Worm (Caenorhabditis elegans) whole organism, L4 larva: Measurements from ENCODE around the gene selt-1.1.

ENCODE experiments used
- Y48G9A.11 ChIP-seq: fragments of 200-800 bp; sonication (Bioruptor generic); IDR thresholded peaks from 2 replicates; pipeline ENCODE4 v1.3.6; 2022; ENCODE audit warnings: missing genetic modification reagents, missing genetic modification characterization, missing compliant biosample characterization
- daf-16 ChIP-seq, 3 experiments: sonication (generic microtip); optimal IDR thresholded peaks; 2 replicates each; lab custom pipeline; 2016 to 2017; ENCODE audit warnings: missing genetic modification characterization in 3 of 3, missing genetic modification reagents in 3 of 3, mild to moderate bottlenecking in 2 of 3, missing compliant biosample characterization in 2 of 3, missing biosample characterization in 1 of 3, moderate library complexity in 1 of 3
- dmd-6 ChIP-seq: fragments of 200-800 bp; sonication (Bioruptor generic); IDR thresholded peaks from 2 replicates; pipeline ENCODE4 v1.3.6; 2022; ENCODE audit warnings: missing genetic modification reagents, missing genetic modification characterization, missing compliant biosample characterization
- duxl-1 ChIP-seq: sonication (generic microtip); optimal IDR thresholded peaks from 2 replicates; lab custom pipeline; 2016; ENCODE audit warnings: mild to moderate bottlenecking, missing genetic modification characterization, moderate library complexity, missing compliant biosample characterization; ENCODE audit not compliant: poor library complexity
- lin-1 ChIP-seq: fragments of 200-800 bp; sonication (Bioruptor generic); IDR thresholded peaks from 2 replicates; pipeline ENCODE4 v1.3.6; 2022; ENCODE audit warnings: missing genetic modification reagents, missing genetic modification characterization, missing compliant biosample characterization
- lin-15B ChIP-seq: fragments of 150-350 bp; sonication (generic microtip); optimal IDR thresholded peaks from 3 replicates; lab custom pipeline; 2014; ENCODE audit warnings: missing biosample characterization, missing genetic modification characterization
- nhr-25 ChIP-seq: sonication (generic microtip); optimal IDR thresholded peaks from 2 replicates; lab custom pipeline; 2017; ENCODE audit warnings: missing genetic modification characterization, mild to moderate bottlenecking, missing compliant biosample characterization, antibody characterized with exemption, moderate library complexity, borderline replicate concordance; ENCODE audit not compliant: insufficient read depth
- nhr-48 ChIP-seq: sonication (generic microtip); optimal IDR thresholded peaks from 2 replicates; lab custom pipeline; 2016; ENCODE audit warnings: mild to moderate bottlenecking, missing genetic modification characterization, missing compliant biosample characterization
- nhr-76 ChIP-seq: fragments of 150-350 bp; optimal IDR thresholded peaks from 2 replicates; lab custom pipeline; 2014; ENCODE audit warnings: missing biosample characterization, missing genetic modification characterization
- nhr-77 ChIP-seq: fragments of 150-350 bp; optimal IDR thresholded peaks from 2 replicates; lab custom pipeline; 2014; ENCODE audit warnings: missing biosample characterization, missing genetic modification characterization
- saeg-2 ChIP-seq: fragments of 200-800 bp; sonication (Bioruptor generic); IDR thresholded peaks from 2 replicates; pipeline ENCODE4 v1.3.6; 2022; ENCODE audit warnings: missing genetic modification reagents, missing genetic modification characterization, missing compliant biosample characterization
- unc-62 ChIP-seq, 3 experiments: fragments of 150-350 bp in 1 of 3; sonication (generic microtip); optimal IDR thresholded peaks in 2 of 3; peaks in 1 of 3; 1 replicate in 1 of 3; 2 replicates in 2 of 3; lab custom pipeline; 2014 to 2017; ENCODE audit warnings: missing biosample characterization in 3 of 3, missing genetic modification characterization in 3 of 3, missing genetic modification reagents in 3 of 3, missing genotype in 1 of 3
- vab-7 ChIP-seq: fragments of 200-800 bp; sonication (Bioruptor generic); IDR thresholded peaks from 2 replicates; pipeline ENCODE4 v1.3.6; 2022; ENCODE audit warnings: missing genetic modification reagents, missing genetic modification characterization, missing compliant biosample characterization
- zag-1 ChIP-seq: fragments of 150-350 bp; optimal IDR thresholded peaks from 2 replicates; lab custom pipeline; 2014; ENCODE audit warnings: missing biosample characterization, missing genetic modification characterization

DNA sequence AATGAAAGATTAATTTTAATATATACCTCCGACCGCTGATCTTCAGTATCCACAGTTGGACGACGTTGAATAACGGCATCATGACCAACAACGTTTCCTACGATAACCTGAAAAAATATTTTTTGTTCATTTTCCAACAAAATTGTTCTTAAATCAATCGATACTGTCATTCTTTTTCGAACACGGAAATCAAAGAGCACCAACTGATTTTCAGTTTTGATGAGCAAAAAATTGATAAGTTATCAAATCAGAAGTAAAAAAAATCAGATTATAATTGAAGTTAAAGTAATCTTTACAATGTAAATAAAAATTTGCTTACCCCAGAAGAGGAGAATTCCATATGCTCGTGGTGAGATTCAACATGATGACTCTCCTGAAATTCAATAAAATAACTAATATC is 27.9 kb downstream of the selt-1.1 start:
- TF ChIP-seq saeg-2 (GFP tag; lab: Robert Waterston, UW), result no peak
- TF ChIP-seq lin-15B (tag; lab: Kevin White, UChicago), result no peak
- TF ChIP-seq zag-1 (tag; lab: Kevin White, UChicago), result no peak
- no peak for TF ChIP-seq dmd-6
- TF ChIP-seq nhr-77, result peak; percentile 45
- no peak for TF ChIP-seq lin-1 (GFP tag; lab: Robert Waterston, UW)
- TF ChIP-seq Y48G9A.11, result no peak
- TF ChIP-seq nhr-48 (tag; lab: Kevin White, UChicago), result no peak
- no peak for TF ChIP-seq duxl-1 (tag; lab: Kevin White, UChicago)
- no peak for TF ChIP-seq nhr-76
- TF ChIP-seq vab-7 (GFP tag; lab: Robert Waterston, UW), result no peak
- TF ChIP-seq nhr-25, result no peak
- no peak for TF ChIP-seq unc-62 (GFP tag; optimal IDR thresholded peaks at IDR 0.05 in 1 of 2; lab: Kevin White, UChicago)
- no peak for TF ChIP-seq unc-62 (tag; optimal IDR thresholded peaks at IDR 0.05; lab: Kevin White, UChicago)
- no peak for TF ChIP-seq daf-16 (GFP tag; optimal IDR thresholded peaks at IDR 0.05; lab: Kevin White, UChicago)
- peak; percentile 40 for TF ChIP-seq daf-16 (tag; optimal IDR thresholded peaks at IDR 0.05; lab: Kevin White, UChicago)
